Worm (Caenorhabditis elegans): Measurements from ENCODE around the gene C27A7.5.

DNA sequence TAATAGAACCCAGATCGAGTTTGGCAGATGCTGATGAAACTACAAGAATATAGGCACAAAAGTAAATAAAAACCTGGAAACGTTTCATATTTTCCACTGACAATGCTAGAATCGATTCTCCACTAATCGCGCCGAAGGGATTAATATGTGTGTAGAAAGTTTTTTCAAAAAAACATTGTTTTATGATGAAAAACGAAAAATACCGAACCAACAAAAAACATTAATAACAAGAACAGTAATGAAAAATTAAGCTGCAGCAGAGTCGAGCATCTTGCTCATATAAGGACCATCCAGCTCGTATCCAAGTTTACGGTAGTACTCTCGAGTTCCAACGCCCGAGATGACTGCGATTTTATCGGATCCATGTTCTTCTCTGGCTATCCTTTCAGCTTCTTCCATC lies 17.2 kb upstream of the C27A7.5 start, which contains the start of gene clec-224:
- no peak for TF ChIP-seq ama-1 (optimal IDR thresholded peaks at IDR 0.05)
- TF ChIP-seq pha-4 (tag; optimal IDR thresholded peaks at IDR 0.05), result no peak
- TF ChIP-seq tbx-2 (tag; optimal IDR thresholded peaks at IDR 0.05), result no peak
- TF ChIP-seq elt-3 (tag; optimal IDR thresholded peaks at IDR 0.05), result no peak

Data from whole organism, L3 larva.